Worm (Caenorhabditis elegans) whole organism, early embryonic: ENCODE measurements around the gene F45G2.9.

ENCODE experiments used
- B0310.2 ChIP-seq: sonication (generic microtip); optimal IDR thresholded peaks from 2 replicates; lab custom pipeline; 2016; ENCODE audit warnings: mild to moderate bottlenecking, missing genetic modification characterization, missing compliant biosample characterization
- F13C5.2 ChIP-seq: sonication (generic microtip); optimal IDR thresholded peaks from 2 replicates; lab custom pipeline; 2017; ENCODE audit warnings: mild to moderate bottlenecking, missing genetic modification characterization, inconsistent platforms, missing compliant biosample characterization
- aly-1 ChIP-seq: sonication (generic microtip); optimal IDR thresholded peaks from 2 replicates; lab custom pipeline; 2016; ENCODE audit warnings: missing genetic modification characterization, missing compliant biosample characterization
- ama-1 ChIP-seq: fragments of 150-350 bp; optimal IDR thresholded peaks from 2 replicates; lab custom pipeline; 2014
- ceh-13 ChIP-seq: fragments of 200-800 bp; sonication (Bioruptor generic); optimal IDR thresholded peaks from 2 replicates; lab custom pipeline; 2018; ENCODE audit warnings: mild to moderate bottlenecking, missing genetic modification characterization, missing compliant biosample characterization
- ets-7 ChIP-seq: sonication (generic microtip); optimal IDR thresholded peaks from 2 replicates; lab custom pipeline; 2016; ENCODE audit warnings: missing genotype, missing genetic modification characterization, missing compliant biosample characterization
- flt-1 ChIP-seq: fragments of 200-800 bp; sonication (Bioruptor generic); IDR thresholded peaks from 2 replicates; pipeline ENCODE4 v1.3.6; 2022; ENCODE audit warnings: missing genetic modification characterization, missing compliant biosample characterization
- hmbx-1 ChIP-seq: sonication (generic microtip); optimal IDR thresholded peaks from 2 replicates; lab custom pipeline; 2016; ENCODE audit warnings: mild to moderate bottlenecking, missing genetic modification characterization, missing compliant biosample characterization
- pes-1 ChIP-seq: fragments of 200-800 bp; sonication (Bioruptor generic); IDR thresholded peaks from 2 replicates; pipeline ENCODE4 v1.3.6; 2022; ENCODE audit warnings: missing genetic modification reagents, missing genetic modification characterization, missing compliant biosample characterization
- scrt-1 ChIP-seq: fragments of 200-800 bp; sonication (Bioruptor generic); IDR thresholded peaks from 2 replicates; pipeline ENCODE4 v1.3.6; 2022; ENCODE audit warnings: missing genetic modification characterization, missing compliant biosample characterization
- sea-1 ChIP-seq: fragments of 200-800 bp; sonication (Bioruptor generic); conservative IDR thresholded peaks from 2 replicates; pipeline ENCODE4 v1.3.6; 2022; ENCODE audit warnings: missing genetic modification characterization, missing compliant biosample characterization
- tbx-11 ChIP-seq: fragments of 200-800 bp; sonication (Bioruptor generic); IDR thresholded peaks from 2 replicates; pipeline ENCODE4 v1.3.6; 2022; ENCODE audit warnings: missing genetic modification characterization, missing compliant biosample characterization
- tra-4 ChIP-seq: sonication (generic microtip); optimal IDR thresholded peaks from 2 replicates; lab custom pipeline; 2017; ENCODE audit warnings: missing genetic modification characterization, missing compliant biosample characterization

DNA sequence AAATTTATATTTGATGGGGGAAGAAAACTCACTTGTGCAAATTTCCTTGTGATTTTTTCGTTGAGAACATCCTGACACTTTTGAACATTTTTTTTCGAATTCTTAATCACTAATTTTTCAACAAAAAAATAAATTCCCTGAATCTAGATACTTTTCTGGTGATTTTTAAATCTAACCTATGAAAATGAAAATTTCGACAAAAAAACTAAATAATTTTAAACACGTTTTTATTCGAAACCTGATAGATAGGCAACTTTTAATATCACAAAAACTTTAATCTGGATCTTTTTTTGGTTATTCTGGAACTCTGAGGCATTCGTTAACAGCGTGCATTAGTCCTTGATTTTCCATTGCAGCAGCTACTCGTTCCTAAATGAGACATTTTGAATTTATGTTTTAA is at the start of gene F45G2.9:
- TF ChIP-seq hmbx-1 (tag; lab: Kevin White, UChicago) (no peak), B0310.2 (tag; lab: Kevin White, UChicago) (no peak), ama-1 (lab: Kevin White, UChicago) (no peak), sea-1 (GFP tag; lab: Robert Waterston, UW) (no peak), pes-1 (GFP tag; lab: Robert Waterston, UW) (no peak), ceh-13 (no peak), flt-1 (no peak), F13C5.2 (no peak), tra-4 (no peak), aly-1 (tag; lab: Kevin White, UChicago) (no peak), scrt-1 (GFP tag; lab: Robert Waterston, UW) (no peak), tbx-11 (GFP tag; lab: Robert Waterston, UW) (no peak), ets-7 (tag; lab: Kevin White, UChicago) (no peak)
